Fruit fly (Drosophila melanogaster): ENCODE results near the gene CG33252.

CG33252 gene

DNA sequence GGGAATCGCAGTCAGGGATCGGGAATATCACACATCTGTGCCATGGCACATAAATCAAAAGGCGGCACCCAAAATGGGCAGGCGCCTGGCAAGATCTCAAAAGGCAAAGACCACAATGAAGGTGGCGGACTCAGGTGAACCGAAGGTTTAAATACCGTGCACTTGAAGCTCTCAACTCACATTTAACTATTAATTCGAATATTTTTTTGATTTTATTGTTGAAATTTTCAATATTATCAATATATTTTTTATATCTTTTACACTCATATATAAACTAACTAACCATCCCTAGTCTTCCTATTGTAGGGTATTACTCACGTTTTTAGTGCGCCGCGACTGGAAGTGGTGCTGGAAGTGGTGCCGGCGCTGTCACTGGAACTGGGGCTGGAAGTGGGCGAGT lies 48.0 kb downstream of the CG33252 start (continued):
- TF ChIP-seq sc (optimal IDR thresholded peaks at IDR 0.05): no peak
- no peak for TF ChIP-seq sc (GFP tag; optimal IDR thresholded peaks at IDR 0.05)
- no peak for TF ChIP-seq gcm (GFP tag; optimal IDR thresholded peaks at IDR 0.05)
- TF ChIP-seq bowl (GFP tag; IDR thresholded peaks at IDR 0.05): no peak
- no peak for TF ChIP-seq HmgZ (tag; optimal IDR thresholded peaks at IDR 0.05)
- no peak for TF ChIP-seq sqz (GFP tag; optimal IDR thresholded peaks at IDR 0.05)
- no peak for TF ChIP-seq otp (GFP tag; IDR thresholded peaks at IDR 0.05)
- TF ChIP-seq CG7745 (tag; optimal IDR thresholded peaks at IDR 0.05): no peak
- no peak for TF ChIP-seq Vsx1 (GFP tag; optimal IDR thresholded peaks at IDR 0.05)
- no peak for TF ChIP-seq slp2 (GFP tag; optimal IDR thresholded peaks at IDR 0.05)
- TF ChIP-seq CG17186 (GFP tag; optimal IDR thresholded peaks at IDR 0.05): no peak
- TF ChIP-seq Dip2 (GFP tag; IDR thresholded peaks at IDR 0.05): no peak
- no peak for TF ChIP-seq slou (GFP tag; optimal IDR thresholded peaks at IDR 0.05)
- TF ChIP-seq CG14050 (GFP tag; IDR thresholded peaks at IDR 0.05): no peak
- TF ChIP-seq Dp (GFP tag; optimal IDR thresholded peaks at IDR 0.05): no peak
- TF ChIP-seq so (GFP tag; IDR thresholded peaks at IDR 0.05): no peak
- TF ChIP-seq ro (GFP tag; IDR thresholded peaks at IDR 0.05): no peak
- no peak for TF ChIP-seq CG9215 (GFP tag; IDR thresholded peaks at IDR 0.05)
- no peak for TF ChIP-seq ara (GFP tag; IDR thresholded peaks at IDR 0.05)
- no peak for TF ChIP-seq CG31365 (tag; optimal IDR thresholded peaks at IDR 0.05)
- TF ChIP-seq tx (GFP tag; optimal IDR thresholded peaks at IDR 0.05): no peak
- no peak for TF ChIP-seq ewg (GFP tag; optimal IDR thresholded peaks at IDR 0.05)
- 0 out of 3 replicates have a peak, but pooled peaks have one; percentile 36 for TF ChIP-seq dysf (GFP tag; IDR thresholded peaks at IDR 0.05)
- TF ChIP-seq odd (GFP tag; optimal IDR thresholded peaks at IDR 0.05): no peak
- no peak for TF ChIP-seq CG11085 (GFP tag; IDR thresholded peaks at IDR 0.05)
- no peak for TF ChIP-seq CG13296 (GFP tag; optimal IDR thresholded peaks at IDR 0.05)
- TF ChIP-seq CrebB (tag; optimal IDR thresholded peaks at IDR 0.05): no peak
- no peak for TF ChIP-seq CG17385 (GFP tag; optimal IDR thresholded peaks at IDR 0.05)
- no peak for TF ChIP-seq vnd (GFP tag; IDR thresholded peaks at IDR 0.05; ENCODE audit: partially characterized antibody)
- no peak for TF ChIP-seq CG13624 (GFP tag; optimal IDR thresholded peaks at IDR 0.05)
- no peak for TF ChIP-seq CG3726 (GFP tag; IDR thresholded peaks at IDR 0.05)
- TF ChIP-seq zen2 (GFP tag; IDR thresholded peaks at IDR 0.05; ENCODE audit: partially characterized antibody): no peak
- TF ChIP-seq CG17359 (tag; optimal IDR thresholded peaks at IDR 0.05): peak; percentile 27
- TF ChIP-seq CG14710 (tag; optimal IDR thresholded peaks at IDR 0.05): peak; percentile 25
- no peak for TF ChIP-seq knrl (GFP tag; IDR thresholded peaks at IDR 0.05; ENCODE audit: partially characterized antibody)
- TF ChIP-seq CG10959 (GFP tag; IDR thresholded peaks at IDR 0.05): no peak
- TF ChIP-seq sens (GFP tag): peak; percentile 14
- TF ChIP-seq CG17829 (tag; optimal IDR thresholded peaks at IDR 0.05): no peak
- TF ChIP-seq TFAM (GFP tag; optimal IDR thresholded peaks at IDR 0.05): no peak
- no peak for TF ChIP-seq az2 (GFP tag; optimal IDR thresholded peaks at IDR 0.05)
- no peak for TF ChIP-seq Xbp1 (GFP tag; optimal IDR thresholded peaks at IDR 0.05)
- no peak for TF ChIP-seq usp (GFP tag; optimal IDR thresholded peaks at IDR 0.05)
- TF ChIP-seq ac (GFP tag; optimal IDR thresholded peaks at IDR 0.05): no peak
- no peak for TF ChIP-seq rib (GFP tag; IDR thresholded peaks at IDR 0.05)
- no peak for TF ChIP-seq bbx (GFP tag; IDR thresholded peaks at IDR 0.05; ENCODE audit: partially characterized antibody)
- TF ChIP-seq CG12744 (GFP tag; optimal IDR thresholded peaks at IDR 0.05): no peak
- TF ChIP-seq CG18764 (GFP tag; optimal IDR thresholded peaks at IDR 0.05): no peak
- TF ChIP-seq dan (GFP tag; IDR thresholded peaks at IDR 0.05): no peak
- TF ChIP-seq CG10462 (GFP tag; optimal IDR thresholded peaks at IDR 0.05): no peak
- peak; percentile 37 for TF ChIP-seq CG11504 (tag; optimal IDR thresholded peaks at IDR 0.05)
- no peak for TF ChIP-seq CG11723 (GFP tag; optimal IDR thresholded peaks at IDR 0.05)
- TF ChIP-seq inv (GFP tag; IDR thresholded peaks at IDR 0.05; ENCODE audit: partially characterized antibody): no peak
- TF ChIP-seq CG17612 (GFP tag; IDR thresholded peaks at IDR 0.05): no peak

All from whole organism, embryonic.